Worm (Caenorhabditis elegans) whole organism, early embryonic: ENCODE data around the gene ani-1.

Experiments used
- B0310.2 ChIP-seq: sonication (generic microtip); optimal IDR thresholded peaks from 2 replicates; lab custom pipeline; 2016; ENCODE audit warnings: mild to moderate bottlenecking, missing genetic modification characterization, missing compliant biosample characterization
- F13C5.2 ChIP-seq: sonication (generic microtip); optimal IDR thresholded peaks from 2 replicates; lab custom pipeline; 2017; ENCODE audit warnings: mild to moderate bottlenecking, missing genetic modification characterization, inconsistent platforms, missing compliant biosample characterization
- ama-1 ChIP-seq: fragments of 150-350 bp; optimal IDR thresholded peaks from 2 replicates; lab custom pipeline; 2014
- ceh-36 ChIP-seq: sonication (generic microtip); optimal IDR thresholded peaks from 2 replicates; lab custom pipeline; 2016; ENCODE audit warnings: missing genetic modification characterization, inconsistent platforms, missing compliant biosample characterization
- hmbx-1 ChIP-seq: sonication (generic microtip); optimal IDR thresholded peaks from 2 replicates; lab custom pipeline; 2016; ENCODE audit warnings: mild to moderate bottlenecking, missing genetic modification characterization, missing compliant biosample characterization
- hmg-4 ChIP-seq: fragments of 200-800 bp; sonication (Bioruptor generic); optimal IDR thresholded peaks from 2 replicates; lab custom pipeline; 2018; ENCODE audit warnings: mild to moderate bottlenecking, missing genetic modification characterization, missing compliant biosample characterization
- hnd-1 ChIP-seq: sonication (generic microtip); optimal IDR thresholded peaks from 2 replicates; lab custom pipeline; 2016; ENCODE audit warnings: missing genetic modification characterization, missing compliant biosample characterization
- pes-1 ChIP-seq: fragments of 200-800 bp; sonication (Bioruptor generic); IDR thresholded peaks from 2 replicates; pipeline ENCODE4 v1.3.6; 2022; ENCODE audit warnings: missing genetic modification reagents, missing genetic modification characterization, missing compliant biosample characterization
- sea-1 ChIP-seq: fragments of 200-800 bp; sonication (Bioruptor generic); conservative IDR thresholded peaks from 2 replicates; pipeline ENCODE4 v1.3.6; 2022; ENCODE audit warnings: missing genetic modification characterization, missing compliant biosample characterization
- tbx-11 ChIP-seq: fragments of 200-800 bp; sonication (Bioruptor generic); IDR thresholded peaks from 2 replicates; pipeline ENCODE4 v1.3.6; 2022; ENCODE audit warnings: missing genetic modification characterization, missing compliant biosample characterization
- tbx-37 ChIP-seq: fragments of 200-800 bp; sonication (Bioruptor generic); conservative IDR thresholded peaks from 2 replicates; pipeline ENCODE4 v1.3.6; 2022; ENCODE audit warnings: missing genetic modification reagents, missing genetic modification characterization, missing compliant biosample characterization
- tra-4 ChIP-seq: sonication (generic microtip); optimal IDR thresholded peaks from 2 replicates; lab custom pipeline; 2017; ENCODE audit warnings: missing genetic modification characterization, missing compliant biosample characterization

ce11 chrIII:12425846-12426405, 27.2 kb downstream of the ani-1 start:
- no peak for TF ChIP-seq B0310.2
- TF ChIP-seq sea-1 (GFP tag; lab: Robert Waterston, UW) = no peak
- no peak for TF ChIP-seq ama-1 (lab: Kevin White, UChicago)
- no peak for TF ChIP-seq tbx-11
- no peak for TF ChIP-seq tbx-37 (GFP tag; lab: Robert Waterston, UW)
- no peak for TF ChIP-seq hmbx-1 (tag; lab: Kevin White, UChicago)
- TF ChIP-seq hnd-1 (tag; lab: Kevin White, UChicago) = no peak
- no peak for TF ChIP-seq F13C5.2 (tag; lab: Kevin White, UChicago)
- no peak for TF ChIP-seq tra-4 (tag; lab: Kevin White, UChicago)
- no peak for TF ChIP-seq ceh-36 (tag; lab: Kevin White, UChicago)
- no peak for TF ChIP-seq pes-1 (GFP tag; lab: Robert Waterston, UW)
- no peak for TF ChIP-seq hmg-4 (GFP tag; lab: Kevin White, UChicago)
